Worm (Caenorhabditis elegans) whole organism, L3 larva: ENCODE results near the gene sre-19.

Source experiments
- nhr-237 ChIP-seq: fragments of 150-350 bp; optimal IDR thresholded peaks from 2 replicates; lab custom pipeline; 2014; ENCODE audit warnings: missing biosample characterization, missing genetic modification characterization
- skn-1 ChIP-seq: fragments of 150-350 bp; optimal IDR thresholded peaks from 2 replicates; lab custom pipeline; 2014; ENCODE audit warnings: missing biosample characterization, missing genetic modification characterization
- unc-62 ChIP-seq: fragments of 150-350 bp; sonication (generic microtip); optimal IDR thresholded peaks from 4 replicates; lab custom pipeline; 2014; ENCODE audit warnings: missing biosample characterization, missing genetic modification reagents, missing genetic modification characterization

DNA sequence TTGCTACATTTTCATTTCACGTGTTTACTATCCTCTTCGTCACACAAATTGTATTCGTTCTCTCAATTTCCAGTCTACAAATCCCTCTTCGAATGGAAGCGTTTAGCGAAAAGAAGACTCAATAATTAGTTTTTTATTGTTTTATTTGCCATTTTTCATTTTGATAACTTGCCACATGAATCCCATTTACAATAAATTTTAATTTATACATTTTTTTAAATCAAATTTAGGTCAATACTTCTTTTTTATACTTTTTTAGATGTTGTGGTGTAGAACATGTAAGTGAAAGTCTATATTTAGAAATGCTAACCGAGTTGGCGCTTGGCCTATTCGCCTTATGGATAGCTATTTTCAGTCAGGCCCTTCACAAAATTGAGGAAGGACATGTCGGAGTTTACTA is 48.9 kb upstream of the sre-19 start, which contains the start of gene erl-1:
- TF ChIP-seq unc-62 (GFP tag; lab: Kevin White, UChicago) (no peak), skn-1 (no peak), nhr-237 (tag; lab: Kevin White, UChicago) (no peak)
